Fruit fly (Drosophila melanogaster): ENCODE measurements around the gene CG6769.

The CG6769 gene

DNA sequence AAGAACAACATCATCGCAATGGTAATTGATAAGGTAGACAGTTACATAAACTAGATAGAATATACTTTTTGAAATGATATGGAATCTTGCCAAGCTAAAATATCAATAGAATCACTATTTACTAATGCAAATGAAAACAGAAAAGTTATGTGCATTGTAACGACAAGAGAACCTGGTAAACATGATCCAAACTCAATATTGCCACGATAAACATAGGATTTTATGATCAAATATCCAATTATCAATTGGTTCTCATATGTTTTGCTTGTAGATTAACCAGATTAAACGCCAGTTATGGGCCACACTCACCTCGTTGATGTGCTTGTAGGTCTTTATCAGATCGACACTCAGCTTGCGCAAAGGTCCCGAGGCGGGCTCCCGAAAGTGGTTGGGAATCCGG lies 11.5 kb downstream of the CG6769 start (continued):
- TF ChIP-seq CG14014 (GFP tag; IDR thresholded peaks at IDR 0.05): no peak
- TF ChIP-seq Six4 (GFP tag; optimal IDR thresholded peaks at IDR 0.05): no peak
- TF ChIP-seq eve (GFP tag; optimal IDR thresholded peaks at IDR 0.05): no peak
- TF ChIP-seq CG1603 (tag; optimal IDR thresholded peaks at IDR 0.05): peak; percentile 8
- TF ChIP-seq Gsc (GFP tag; IDR thresholded peaks at IDR 0.05): no peak
- no peak for TF ChIP-seq Dip3 (GFP tag; optimal IDR thresholded peaks at IDR 0.05)
- no peak for TF ChIP-seq sr (GFP tag; IDR thresholded peaks at IDR 0.05)
- no peak for TF ChIP-seq gce (GFP tag; IDR thresholded peaks at IDR 0.05)

DNA sequence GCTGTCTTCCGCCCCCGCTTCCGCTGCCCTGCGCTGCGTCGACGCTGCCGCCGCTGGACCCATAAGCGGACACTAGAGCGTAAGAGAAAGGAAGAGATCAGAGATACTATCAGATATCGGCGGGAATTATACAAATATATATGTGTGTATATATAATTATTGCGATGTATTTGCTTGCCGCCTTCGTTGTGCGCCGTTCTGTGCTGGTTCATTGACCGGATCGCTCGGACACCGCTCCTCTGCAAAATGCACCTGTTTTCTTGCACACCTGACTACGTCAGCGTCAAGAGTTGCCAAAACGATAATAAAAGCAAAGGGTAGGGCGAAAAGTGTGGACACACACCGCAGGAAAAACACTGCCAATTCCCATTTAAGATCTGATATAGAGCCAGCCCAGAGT lies 12.5 kb downstream of the CG6769 start:
- TF ChIP-seq Elba2 (GFP tag; optimal IDR thresholded peaks at IDR 0.05): no peak
- TF ChIP-seq Neu2 (GFP tag; optimal IDR thresholded peaks at IDR 0.05; ENCODE audit: borderline replicate concordance): no peak
- peak; percentile 35 for TF ChIP-seq sens (GFP tag)

DNA sequence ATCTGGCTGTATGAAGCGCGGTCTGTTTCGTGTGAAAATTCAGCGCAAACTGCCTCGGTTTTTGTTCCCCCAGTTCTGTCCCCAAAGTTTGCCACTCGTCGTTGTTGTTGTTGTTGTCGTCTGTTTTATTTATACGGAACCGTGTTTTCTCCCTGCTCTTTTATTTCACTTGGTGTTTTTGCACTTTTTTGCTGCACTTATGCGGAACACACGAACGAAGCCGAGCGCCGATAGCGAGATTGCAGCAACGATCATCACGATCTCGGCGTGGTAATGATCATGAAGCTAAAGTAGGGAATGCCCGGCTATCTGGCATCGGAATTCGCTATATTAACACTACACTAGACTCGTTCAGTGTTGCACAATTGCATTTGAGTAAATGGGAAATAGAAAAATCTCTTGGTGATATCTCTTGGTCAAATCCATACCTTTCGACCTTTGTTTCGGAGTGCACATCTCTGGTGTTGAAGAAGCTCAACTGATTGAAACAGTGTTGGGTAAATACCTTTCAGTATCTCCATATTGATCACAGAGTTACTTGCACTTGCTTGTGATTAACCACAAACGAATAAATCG lies 14.3 kb downstream of the CG6769 start:
- 0 out of 2 replicates have a peak, but pooled peaks have one; percentile 16 for TF ChIP-seq CG4360 (GFP tag; IDR thresholded peaks at IDR 0.05)
- TF ChIP-seq Lim3 (GFP tag; IDR thresholded peaks at IDR 0.05): no peak
- TF ChIP-seq sna (GFP tag; IDR thresholded peaks at IDR 0.05; ENCODE audit: partially characterized antibody): no peak
- no peak for TF ChIP-seq bigmax (GFP tag; optimal IDR thresholded peaks at IDR 0.05)
- peak in 1 of 2 experiments; percentile 24 for TF ChIP-seq bsh (GFP tag; optimal IDR thresholded peaks at IDR 0.05)
- TF ChIP-seq chm (GFP tag; IDR thresholded peaks at IDR 0.05): no peak
- peak; percentile 42 for TF ChIP-seq nom (GFP tag; optimal IDR thresholded peaks at IDR 0.05)
- TF ChIP-seq stwl (tag; optimal IDR thresholded peaks at IDR 0.05): peak; percentile 48
- no peak for TF ChIP-seq br (optimal IDR thresholded peaks at IDR 0.05)

DNA sequence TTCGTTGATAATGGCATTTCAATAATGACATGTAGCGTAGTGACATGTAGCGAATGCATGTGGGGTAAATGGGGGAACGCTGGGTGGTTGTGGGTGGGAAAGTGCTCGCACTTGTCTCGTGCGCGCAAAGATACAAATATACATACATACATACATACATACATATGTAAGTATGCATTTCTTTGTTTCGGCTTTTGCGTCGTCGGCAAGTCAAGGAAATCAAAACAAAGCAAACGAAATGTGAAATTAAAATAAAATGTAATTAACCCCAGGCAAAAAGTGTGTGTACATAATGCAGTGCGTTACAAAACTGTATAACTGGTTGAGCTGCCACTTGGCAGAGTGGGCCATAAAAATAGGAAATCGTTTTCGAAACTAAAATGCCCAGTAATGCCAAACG lies 14.9 kb downstream of the CG6769 start:
- TF ChIP-seq kni (GFP tag; optimal IDR thresholded peaks at IDR 0.05) (no peak), CG4424 (GFP tag; optimal IDR thresholded peaks at IDR 0.05) (no peak), H15 (GFP tag; IDR thresholded peaks at IDR 0.05) (no peak), CG11695 (GFP tag; IDR thresholded peaks at IDR 0.05) (0 out of 3 replicates have a peak, but pooled peaks have one; percentile 15), D19A (tag; optimal IDR thresholded peaks at IDR 0.05) (no peak), Antp (GFP tag; optimal IDR thresholded peaks at IDR 0.05) (no peak), sens (GFP tag) (peak; percentile 52), p53 (GFP tag; optimal IDR thresholded peaks at IDR 0.05) (no peak), emc (GFP tag; optimal IDR thresholded peaks at IDR 0.05) (no peak), CG7987 (GFP tag; optimal IDR thresholded peaks at IDR 0.05) (no peak), insv (GFP tag; optimal IDR thresholded peaks at IDR 0.05) (no peak), CG3726 (GFP tag; IDR thresholded peaks at IDR 0.05) (no peak), Dref (GFP tag; IDR thresholded peaks at IDR 0.05) (no peak), CG12659 (GFP tag; optimal IDR thresholded peaks at IDR 0.05) (no peak), CG17912 (GFP tag; optimal IDR thresholded peaks at IDR 0.05) (no peak)

DNA sequence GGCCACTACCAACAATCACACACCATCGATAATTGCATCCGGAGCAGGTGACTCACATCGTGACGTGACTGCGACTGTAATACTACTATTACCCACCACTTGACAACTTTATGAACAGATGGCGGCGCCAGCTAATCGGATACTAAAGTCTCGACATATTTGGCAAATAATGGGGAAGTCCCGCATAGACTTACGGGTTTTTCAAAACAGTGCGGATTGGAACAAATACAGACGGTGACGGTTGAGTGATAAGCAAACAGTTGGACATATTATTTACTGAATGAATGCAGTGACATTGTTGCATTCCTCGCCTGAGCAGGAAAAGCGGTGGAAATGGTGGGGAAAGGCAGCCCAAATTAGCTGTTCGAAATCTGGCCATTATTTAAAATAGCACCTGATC lies 15.7 kb downstream of the CG6769 start:
- no peak for TF ChIP-seq CrebB (tag; optimal IDR thresholded peaks at IDR 0.05)

All from whole organism, embryonic.